Worm (Caenorhabditis elegans) whole organism, L1 larva: Measurements from ENCODE around the gene F54H5.2.

Experiments
- lin-13 ChIP-seq: fragments of 150-350 bp; optimal IDR thresholded peaks from 2 replicates; lab custom pipeline; 2014; ENCODE audit warnings: missing biosample characterization, missing genetic modification reagents, missing genetic modification characterization
- snpc-4 ChIP-seq: fragments of 150-350 bp; optimal IDR thresholded peaks from 2 replicates; lab custom pipeline; 2014; ENCODE audit warnings: missing biosample characterization, missing genetic modification characterization

- TF ChIP-seq lin-13 (GFP tag; lab: Kevin White, UChicago) (no peak), snpc-4 (no peak)
Measured at ce11 chrII:6668496-6668895, 41.2 kb downstream of the F54H5.2 start.
